Worm (Caenorhabditis elegans): Measurements from ENCODE around the gene arrd-15.

- no peak for TF ChIP-seq nfya-1 (tag; optimal IDR thresholded peaks at IDR 0.05)
- TF ChIP-seq elt-4 (tag; optimal IDR thresholded peaks at IDR 0.05) = no peak
- no peak for TF ChIP-seq K02D7.2 (tag; optimal IDR thresholded peaks at IDR 0.05)
- TF ChIP-seq pha-4 (tag; optimal IDR thresholded peaks at IDR 0.05) = no peak
- TF ChIP-seq hlh-8 (tag; optimal IDR thresholded peaks at IDR 0.05) = no peak
- no peak for TF ChIP-seq unc-86 (tag; optimal IDR thresholded peaks at IDR 0.05)
Measured at ce11 chrIII:8974835-8975234, 45.0 kb downstream of the arrd-15 start.
